Worm (Caenorhabditis elegans) whole organism, L4 larva: ENCODE results near the gene C03G6.6.

Experiments
- R02D3.7 ChIP-seq: fragments of 150-350 bp; sonication (generic microtip); optimal IDR thresholded peaks from 3 replicates; lab custom pipeline; 2014; ENCODE audit warnings: missing biosample characterization, missing genetic modification characterization
- Y105C5A.15 ChIP-seq: fragments of 200-800 bp; sonication (Bioruptor generic); IDR thresholded peaks from 2 replicates; pipeline ENCODE4 v1.3.6; 2022; ENCODE audit warnings: missing genetic modification characterization, missing compliant biosample characterization
- Y5F2A.4 ChIP-seq: fragments of 200-800 bp; sonication (Bioruptor generic); optimal IDR thresholded peaks from 2 replicates; lab custom pipeline; 2018; ENCODE audit warnings: mild to moderate bottlenecking, missing genetic modification characterization, missing compliant biosample characterization
- arid-1 ChIP-seq: fragments of 200-800 bp; sonication (Bioruptor generic); conservative IDR thresholded peaks from 2 replicates; pipeline ENCODE4 v1.3.6; 2022; ENCODE audit warnings: missing genetic modification reagents, missing genetic modification characterization, missing compliant biosample characterization
- ceh-20 ChIP-seq: fragments of 200-800 bp; sonication (Bioruptor generic); IDR thresholded peaks from 2 replicates; pipeline ENCODE4 v1.3.6; 2022; ENCODE audit warnings: missing genetic modification reagents, missing genetic modification characterization, missing compliant biosample characterization
- ceh-32 ChIP-seq: sonication (generic microtip); optimal IDR thresholded peaks from 2 replicates; lab custom pipeline; 2016; ENCODE audit warnings: mild to moderate bottlenecking, missing genetic modification characterization, missing compliant biosample characterization; ENCODE audit not compliant: poor library complexity
- daf-8 ChIP-seq: fragments of 200-800 bp; sonication (Bioruptor generic); IDR thresholded peaks from 2 replicates; pipeline ENCODE4 v1.3.6; 2022; ENCODE audit warnings: missing genetic modification characterization, missing compliant biosample characterization
- dmd-8 ChIP-seq: fragments of 200-800 bp; sonication (Bioruptor generic); IDR thresholded peaks from 2 replicates; pipeline ENCODE4 v1.3.6; 2022; ENCODE audit warnings: missing genetic modification characterization, missing compliant biosample characterization
- dpl-1 ChIP-seq: fragments of 150-350 bp; optimal IDR thresholded peaks from 2 replicates; lab custom pipeline; 2014; ENCODE audit warnings: missing biosample characterization, missing genetic modification reagents, missing genetic modification characterization
- egl-43 ChIP-seq: fragments of 200-800 bp; sonication (Bioruptor generic); IDR thresholded peaks from 2 replicates; pipeline ENCODE4 v1.3.6; 2022; ENCODE audit warnings: missing genetic modification reagents, missing genetic modification characterization, missing compliant biosample characterization
- fos-1 ChIP-seq: fragments of 150-350 bp; optimal IDR thresholded peaks from 2 replicates; lab custom pipeline; 2014; ENCODE audit warnings: missing biosample characterization, missing genetic modification characterization
- lin-38 ChIP-seq: fragments of 200-800 bp; sonication (Bioruptor generic); IDR thresholded peaks from 2 replicates; pipeline ENCODE4 v1.3.6; 2022; ENCODE audit warnings: missing genetic modification reagents, missing genetic modification characterization, missing compliant biosample characterization
- nhr-76 ChIP-seq: fragments of 150-350 bp; optimal IDR thresholded peaks from 2 replicates; lab custom pipeline; 2014; ENCODE audit warnings: missing biosample characterization, missing genetic modification characterization
- pqm-1 ChIP-seq: sonication (generic microtip); optimal IDR thresholded peaks from 2 replicates; lab custom pipeline; 2017; ENCODE audit warnings: missing biosample characterization, missing genetic modification characterization
- skn-1 ChIP-seq: fragments of 150-350 bp; optimal IDR thresholded peaks from 2 replicates; lab custom pipeline; 2014; ENCODE audit warnings: missing biosample characterization, missing genetic modification characterization
- spr-3 ChIP-seq: fragments of 200-800 bp; sonication (Bioruptor generic); optimal IDR thresholded peaks from 2 replicates; lab custom pipeline; 2018; ENCODE audit warnings: mild to moderate bottlenecking, missing genetic modification characterization, missing compliant biosample characterization
- unc-39 ChIP-seq: sonication (generic microtip); optimal IDR thresholded peaks from 2 replicates; lab custom pipeline; 2017; ENCODE audit warnings: missing biosample characterization, missing genetic modification characterization
- zip-2 ChIP-seq: fragments of 150-350 bp; optimal IDR thresholded peaks from 2 replicates; lab custom pipeline; 2014; ENCODE audit warnings: missing biosample characterization, missing genetic modification characterization

C03G6.6 gene

ce11 chrV:7408520-7408919 lies 51.3 kb downstream of the C03G6.6 start, which contains the start of gene srt-6:
Gene srt-6 (minus strand): TSS chrV:7408814.
- TF ChIP-seq dmd-8 (GFP tag; lab: Robert Waterston, UW) (no peak), ceh-20 (no peak), spr-3 (GFP tag; lab: Kevin White, UChicago) (no peak), skn-1 (tag; lab: Kevin White, UChicago) (no peak), Y5F2A.4 (no peak), ceh-32 (tag; lab: Kevin White, UChicago) (no peak), egl-43 (GFP tag; lab: Robert Waterston, UW) (no peak), Y105C5A.15 (GFP tag; lab: Robert Waterston, UW) (no peak), R02D3.7 (tag; lab: Kevin White, UChicago) (no peak), dpl-1 (GFP tag; lab: Kevin White, UChicago) (no peak), zip-2 (tag; lab: Kevin White, UChicago) (no peak), lin-38 (GFP tag; lab: Robert Waterston, UW) (no peak), unc-39 (tag; lab: Kevin White, UChicago) (no peak), nhr-76 (no peak), arid-1 (GFP tag; lab: Robert Waterston, UW) (no peak), pqm-1 (tag; lab: Kevin White, UChicago) (no peak), fos-1 (tag; lab: Kevin White, UChicago) (no peak), daf-8 (GFP tag; lab: Robert Waterston, UW) (no peak)
- TF ChIP-seq, all 104 proteins: peak for 0
